Fruit fly (Drosophila melanogaster) whole organism, embryonic: Measurements from ENCODE around the gene CG10492.
A peak's percentile ranks its signal among the peaks of the same experiment; 100 is the strongest.

ENCODE experiments used
- ATbp ChIP-seq: fragments of 200-800 bp; sonication (Bioruptor generic); optimal IDR thresholded peaks from 2 replicates; lab custom pipeline; 2017; ENCODE audit warnings: missing biosample characterization, mild to moderate bottlenecking, missing genetic modification characterization, missing genetic modification reagents
- Ada2b ChIP-seq: fragments of 200-800 bp; sonication (Bioruptor generic); IDR thresholded peaks from 2 replicates; pipeline ENCODE4 v1.3.6; 2022; ENCODE audit warnings: missing biosample characterization, missing genetic modification characterization
- Bgb ChIP-seq: fragments of 200-800 bp; sonication (Bioruptor generic); IDR thresholded peaks from 2 replicates; pipeline ENCODE4 v1.3.6; 2022; ENCODE audit warnings: missing biosample characterization, missing genetic modification characterization; ENCODE audit not compliant: partially characterized antibody
- CG12104 ChIP-seq: fragments of 200-800 bp; sonication (Bioruptor generic); optimal IDR thresholded peaks from 3 replicates; lab custom pipeline; 2016; ENCODE audit warnings: missing biosample characterization, missing genetic modification characterization
- CG14965 ChIP-seq: fragments of 200-800 bp; sonication (Bioruptor generic); optimal IDR thresholded peaks from 2 replicates; lab custom pipeline; 2016; ENCODE audit warnings: missing biosample characterization, missing genetic modification characterization, borderline replicate concordance
- CG1603 ChIP-seq: fragments of 200-800 bp; sonication (Bioruptor generic); optimal IDR thresholded peaks from 2 replicates; lab custom pipeline; 2019; ENCODE audit warnings: missing biosample characterization, mild to moderate bottlenecking, missing genetic modification characterization, moderate library complexity
- CG17361 ChIP-seq: fragments of 200-800 bp; sonication (Bioruptor generic); IDR thresholded peaks from 3 replicates; pipeline ENCODE4 v1.3.6; 2022; ENCODE audit warnings: missing biosample characterization, missing genetic modification characterization
- CG18476 ChIP-seq: fragments of 200-800 bp; sonication (Bioruptor generic); optimal IDR thresholded peaks from 2 replicates; lab custom pipeline; 2016; ENCODE audit warnings: missing biosample characterization, mild to moderate bottlenecking, missing genetic modification characterization
- CG2889 ChIP-seq: fragments of 200-800 bp; sonication (Bioruptor generic); IDR thresholded peaks from 3 replicates; pipeline ENCODE4 v1.3.6; 2022; ENCODE audit warnings: missing biosample characterization, missing genetic modification characterization
- CG31441 ChIP-seq: fragments of 200-800 bp; sonication (Bioruptor generic); IDR thresholded peaks from 2 replicates; pipeline ENCODE4 v1.3.6; 2022; ENCODE audit warnings: missing biosample characterization, missing genetic modification characterization
- CG3407 ChIP-seq: fragments of 200-800 bp; sonication (Bioruptor generic); optimal IDR thresholded peaks from 2 replicates; lab custom pipeline; 2018; ENCODE audit warnings: missing biosample characterization, mild to moderate bottlenecking, missing genetic modification characterization
- CG3995 ChIP-seq: fragments of 200-800 bp; sonication (Bioruptor generic); optimal IDR thresholded peaks from 3 replicates; lab custom pipeline; 2016; ENCODE audit warnings: missing biosample characterization, missing genetic modification characterization
- CG4707 ChIP-seq: fragments of 200-800 bp; sonication (Bioruptor generic); optimal IDR thresholded peaks from 2 replicates; lab custom pipeline; 2018; ENCODE audit warnings: missing biosample characterization, mild to moderate bottlenecking, missing genetic modification characterization, moderate library complexity
- CG6175 ChIP-seq: fragments of 200-800 bp; sonication (Bioruptor generic); IDR thresholded peaks from 3 replicates; pipeline ENCODE4 v1.3.6; 2022; ENCODE audit warnings: missing biosample characterization, missing genetic modification characterization
- CG6254 ChIP-seq: fragments of 200-800 bp; sonication (Bioruptor generic); optimal IDR thresholded peaks from 3 replicates; lab custom pipeline; 2017; ENCODE audit warnings: mild to moderate bottlenecking, missing biosample characterization, missing genetic modification reagents, missing genetic modification characterization
- CG6791 ChIP-seq: fragments of 200-800 bp; sonication (Bioruptor generic); IDR thresholded peaks from 3 replicates; pipeline ENCODE4 v1.3.6; 2022; ENCODE audit warnings: missing biosample characterization, missing genetic modification characterization; ENCODE audit not compliant: partially characterized antibody
- CG6854 ChIP-seq: fragments of 200-800 bp; sonication (Bioruptor generic); optimal IDR thresholded peaks from 3 replicates; lab custom pipeline; 2017; ENCODE audit warnings: missing biosample characterization, mild to moderate bottlenecking, missing genetic modification characterization
- CG7271 ChIP-seq: fragments of 200-800 bp; sonication (Bioruptor generic); optimal IDR thresholded peaks from 2 replicates; lab custom pipeline; 2018; ENCODE audit warnings: missing biosample characterization, mild to moderate bottlenecking, missing genetic modification characterization, moderate library complexity
- CG7928 ChIP-seq: fragments of 200-800 bp; sonication (Bioruptor generic); optimal IDR thresholded peaks from 2 replicates; lab custom pipeline; 2017; ENCODE audit warnings: missing biosample characterization, mild to moderate bottlenecking, missing genetic modification characterization
- CG8359 ChIP-seq: fragments of 200-800 bp; sonication (Bioruptor generic); optimal IDR thresholded peaks from 2 replicates; lab custom pipeline; 2017; ENCODE audit warnings: missing biosample characterization, mild to moderate bottlenecking, missing genetic modification characterization, borderline replicate concordance
- CG9727 ChIP-seq: fragments of 200-800 bp; sonication (Bioruptor generic); optimal IDR thresholded peaks from 3 replicates; lab custom pipeline; 2017; ENCODE audit warnings: missing biosample characterization, mild to moderate bottlenecking, missing genetic modification characterization
- D ChIP-seq, 2 experiments: fragments of 200-800 bp in 1 of 2; fragments of >200 bp in 1 of 2; sonication (Bioruptor generic) in 1 of 2; optimal IDR thresholded peaks; 2 replicates in 1 of 2; 3 replicates in 1 of 2; lab custom pipeline; 2017; ENCODE audit warnings: mild to moderate bottlenecking in 1 of 2, missing biosample characterization in 1 of 2, missing genetic modification characterization in 1 of 2, missing genetic modification reagents in 1 of 2
- Dbx ChIP-seq: fragments of 200-800 bp; sonication (Bioruptor generic); IDR thresholded peaks from 3 replicates; pipeline ENCODE4 v1.3.6; 2022; ENCODE audit warnings: missing biosample characterization, missing genetic modification characterization
- Drgx ChIP-seq: fragments of 200-800 bp; sonication (Bioruptor generic); IDR thresholded peaks from 2 replicates; pipeline ENCODE4 v1.3.6; 2022; ENCODE audit warnings: missing biosample characterization, missing genetic modification characterization
- GATAe ChIP-seq: fragments of 200-800 bp; sonication (Bioruptor generic); conservative IDR thresholded peaks from 2 replicates; pipeline ENCODE4 v1.3.6; 2022; ENCODE audit warnings: missing biosample characterization, missing genetic modification characterization
- HLH3B ChIP-seq: fragments of 200-800 bp; sonication (Bioruptor generic); IDR thresholded peaks from 2 replicates; pipeline ENCODE4 v1.3.6; 2022; ENCODE audit warnings: missing biosample characterization, missing genetic modification characterization
- Hsf ChIP-seq: fragments of 200-800 bp; sonication (Bioruptor generic); optimal IDR thresholded peaks from 3 replicates; lab custom pipeline; 2016; ENCODE audit warnings: missing biosample characterization, missing genetic modification characterization
- Myb ChIP-seq: fragments of 200-800 bp; sonication (Bioruptor generic); optimal IDR thresholded peaks from 2 replicates; lab custom pipeline; 2016; ENCODE audit warnings: missing biosample characterization, missing genetic modification characterization
- Optix ChIP-seq: fragments of 200-800 bp; sonication (Bioruptor generic); IDR thresholded peaks from 3 replicates; pipeline ENCODE4 v1.3.6; 2022; ENCODE audit warnings: missing biosample characterization, missing genetic modification characterization
- PHDP ChIP-seq: fragments of 200-800 bp; sonication (Bioruptor generic); optimal IDR thresholded peaks from 3 replicates; lab custom pipeline; 2018; ENCODE audit warnings: missing biosample characterization, mild to moderate bottlenecking, missing genetic modification characterization, moderate library complexity
- Rfx ChIP-seq: fragments of 200-800 bp; sonication (Bioruptor generic); IDR thresholded peaks from 2 replicates; pipeline ENCODE4 v1.3.6; 2022; ENCODE audit warnings: missing biosample characterization, missing genetic modification characterization
- Sox100B ChIP-seq: fragments of 200-800 bp; sonication (Bioruptor generic); optimal IDR thresholded peaks from 3 replicates; lab custom pipeline; 2018; ENCODE audit warnings: missing biosample characterization, mild to moderate bottlenecking, missing genetic modification characterization
- Stat92E ChIP-seq, 3 experiments: fragments of >200 bp in 2 of 3; fragments of 200-800 bp in 1 of 3; sonication (Bioruptor generic) in 1 of 3; optimal IDR thresholded peaks; 2 replicates each; lab custom pipeline; 2017 to 2019; ENCODE audit warnings: missing biosample characterization in 3 of 3, missing genetic modification characterization in 3 of 3, mild to moderate bottlenecking in 1 of 3, moderate library complexity in 1 of 3
- croc ChIP-seq: fragments of 200-800 bp; sonication (Bioruptor generic); conservative IDR thresholded peaks from 3 replicates; pipeline ENCODE4 v1.3.6; 2022; ENCODE audit warnings: missing biosample characterization, missing genetic modification characterization
- exex ChIP-seq: fragments of 200-800 bp; sonication (Bioruptor generic); optimal IDR thresholded peaks from 4 replicates; lab custom pipeline; 2018; ENCODE audit warnings: missing biosample characterization, mild to moderate bottlenecking, missing genetic modification characterization, moderate library complexity
- kah ChIP-seq: fragments of 200-800 bp; sonication (Bioruptor generic); optimal IDR thresholded peaks from 2 replicates; lab custom pipeline; 2018; ENCODE audit warnings: missing biosample characterization, mild to moderate bottlenecking, missing genetic modification characterization
- mirr ChIP-seq: fragments of 200-800 bp; sonication (Bioruptor generic); optimal IDR thresholded peaks from 3 replicates; lab custom pipeline; 2018; ENCODE audit warnings: missing biosample characterization, mild to moderate bottlenecking, missing genetic modification characterization
- nau ChIP-seq: fragments of 200-800 bp; sonication (Bioruptor generic); optimal IDR thresholded peaks from 3 replicates; lab custom pipeline; 2017; ENCODE audit warnings: missing biosample characterization, mild to moderate bottlenecking, missing genetic modification characterization, missing genetic modification reagents
- otp ChIP-seq: fragments of 200-800 bp; sonication (Bioruptor generic); IDR thresholded peaks from 3 replicates; pipeline ENCODE4, ENCODE4 v1.3.6; 2022; ENCODE audit warnings: missing biosample characterization, missing genetic modification characterization
- pfk ChIP-seq: fragments of 200-800 bp; sonication (Bioruptor generic); optimal IDR thresholded peaks from 2 replicates; lab custom pipeline; 2018; ENCODE audit warnings: missing biosample characterization, mild to moderate bottlenecking, missing genetic modification characterization, moderate library complexity
- repo ChIP-seq: fragments of 200-800 bp; sonication (Bioruptor generic); optimal IDR thresholded peaks from 2 replicates; lab custom pipeline; 2016; ENCODE audit warnings: missing biosample characterization, missing genetic modification characterization
- schlank ChIP-seq: fragments of 200-800 bp; sonication (Bioruptor generic); optimal IDR thresholded peaks from 2 replicates; lab custom pipeline; 2018; ENCODE audit warnings: missing biosample characterization, mild to moderate bottlenecking, missing genetic modification characterization
- scrt ChIP-seq: fragments of 200-800 bp; sonication (Bioruptor generic); optimal IDR thresholded peaks from 2 replicates; lab custom pipeline; 2018; ENCODE audit warnings: missing biosample characterization, mild to moderate bottlenecking, missing genetic modification characterization, moderate library complexity
- sim ChIP-seq: fragments of 200-800 bp; sonication (Bioruptor generic); IDR thresholded peaks from 2 replicates; pipeline ENCODE4 v1.3.6; 2022; ENCODE audit warnings: missing biosample characterization, missing genetic modification characterization
- slbo ChIP-seq: fragments of 200-800 bp; sonication (Bioruptor generic); IDR thresholded peaks from 2 replicates; pipeline ENCODE4 v1.3.6; 2022; ENCODE audit warnings: missing biosample characterization, missing genetic modification characterization
- sob ChIP-seq: fragments of 200-800 bp; sonication (Bioruptor generic); IDR thresholded peaks from 2 replicates; pipeline ENCODE4 v1.3.6; 2022; ENCODE audit warnings: missing biosample characterization, missing genetic modification characterization
- unc-4 ChIP-seq: fragments of 200-800 bp; sonication (Bioruptor generic); IDR thresholded peaks from 2 replicates; pipeline ENCODE4 v1.3.6; 2022; ENCODE audit warnings: missing biosample characterization, missing genetic modification characterization; ENCODE audit not compliant: partially characterized antibody
- unpg ChIP-seq: fragments of 200-800 bp; sonication (Bioruptor generic); optimal IDR thresholded peaks from 3 replicates; lab custom pipeline; 2018; ENCODE audit warnings: missing biosample characterization, mild to moderate bottlenecking, missing genetic modification characterization, moderate library complexity
- wor ChIP-seq: fragments of 200-800 bp; sonication (Bioruptor generic); IDR thresholded peaks from 2 replicates; pipeline ENCODE4 v1.3.6; 2022; ENCODE audit warnings: missing biosample characterization, missing genetic modification characterization
- yki ChIP-seq: fragments of >200 bp; optimal IDR thresholded peaks from 3 replicates; lab custom pipeline; 2018

The CG10492 gene

dm6 chr2L:19014881-19015366 lies 39.0 kb upstream of the CG10492 start (continued):
- no peak for TF ChIP-seq Optix
- 0 out of 2 replicates have a peak, but pooled peaks have one; percentile 2 for TF ChIP-seq sob (GFP tag; lab: Robert Waterston, UW)
- TF ChIP-seq ATbp, result no peak
- peak; percentile 0 for TF ChIP-seq CG18476 (GFP tag; lab: Kevin White, UChicago)
- no peak for TF ChIP-seq yki (lab: Kevin White, UChicago)
- TF ChIP-seq CG2889 (GFP tag; lab: Robert Waterston, UW), result 0 out of 3 replicates have a peak, but pooled peaks have one; percentile 10
- TF ChIP-seq Bgb (GFP tag; lab: Robert Waterston, UW), result peak; percentile 33; the same call in 1 of the 2 replicates
- TF ChIP-seq Myb, result no peak
- no peak for TF ChIP-seq GATAe (GFP tag; lab: Robert Waterston, UW)
- TF ChIP-seq Hsf, result no peak
- no peak for TF ChIP-seq kah (GFP tag; lab: Kevin White, UChicago)
- TF ChIP-seq CG1603, result no peak
- TF ChIP-seq Stat92E (GFP tag; optimal IDR thresholded peaks at IDR 0.05; lab: Kevin White, UChicago), result no peak
- TF ChIP-seq CG14965 (GFP tag; lab: Kevin White, UChicago), result no peak
- TF ChIP-seq wor (GFP tag; lab: Robert Waterston, UW), result peak; percentile 9; the same call in 1 of the 2 replicates
- no peak for TF ChIP-seq exex (tag; lab: Kevin White, UChicago)
- no peak for TF ChIP-seq Rfx (GFP tag; lab: Robert Waterston, UW)
- no peak for TF ChIP-seq Dbx (GFP tag; lab: Robert Waterston, UW)
- no peak for TF ChIP-seq CG4707 (GFP tag; lab: Kevin White, UChicago)
- no peak for TF ChIP-seq otp (GFP tag; lab: Robert Waterston, UW)
- no peak for TF ChIP-seq pfk (GFP tag; lab: Kevin White, UChicago)
- TF ChIP-seq nau (GFP tag; lab: Kevin White, UChicago), result no peak
- no peak for TF ChIP-seq scrt (GFP tag; lab: Kevin White, UChicago)
- no peak for TF ChIP-seq repo
- TF ChIP-seq mirr (GFP tag; lab: Kevin White, UChicago), result peak; percentile 46
- TF ChIP-seq schlank (tag; lab: Kevin White, UChicago), result no peak
- TF ChIP-seq D (optimal IDR thresholded peaks at IDR 0.05; lab: Kevin White, UChicago), result no peak
- no peak for TF ChIP-seq D (GFP tag; optimal IDR thresholded peaks at IDR 0.05; lab: Kevin White, UChicago)
- TF ChIP-seq CG7271, result no peak
- TF ChIP-seq Ada2b (GFP tag; lab: Robert Waterston, UW), result no peak
- TF ChIP-seq CG6254 (GFP tag; lab: Kevin White, UChicago), result no peak
- 0 out of 3 replicates have a peak, but pooled peaks have one; percentile 4 for TF ChIP-seq croc
- no peak for TF ChIP-seq sim (GFP tag; lab: Robert Waterston, UW)
- TF ChIP-seq CG6854 (GFP tag; lab: Kevin White, UChicago), result no peak
- TF ChIP-seq Drgx (GFP tag; lab: Robert Waterston, UW), result no peak
- TF ChIP-seq Sox100B, result no peak
- TF ChIP-seq CG3407 (GFP tag; lab: Kevin White, UChicago), result no peak
- TF ChIP-seq slbo (GFP tag; lab: Robert Waterston, UW), result 0 out of 2 replicates have a peak, but pooled peaks have one; percentile 1
- no peak for TF ChIP-seq PHDP (tag; lab: Kevin White, UChicago)
- peak; percentile 31 for TF ChIP-seq CG12104 (GFP tag; lab: Kevin White, UChicago)
- TF ChIP-seq CG9727 (GFP tag; lab: Kevin White, UChicago), result no peak
- no peak for TF ChIP-seq unpg (GFP tag; lab: Kevin White, UChicago)
- TF ChIP-seq CG6791, result no peak
- TF ChIP-seq CG3995, result no peak
- TF ChIP-seq CG6175 (GFP tag; lab: Robert Waterston, UW), result no peak
- no peak for TF ChIP-seq HLH3B
- no peak for TF ChIP-seq unc-4 (GFP tag; lab: Robert Waterston, UW)
- 0 out of 2 replicates have a peak, but pooled peaks have one; percentile 4 for TF ChIP-seq CG31441 (GFP tag; lab: Robert Waterston, UW)
- TF ChIP-seq CG8359 (GFP tag; lab: Kevin White, UChicago), result no peak
- no peak for TF ChIP-seq CG17361 (GFP tag; lab: Robert Waterston, UW)
- no peak for TF ChIP-seq CG7928
